Worm (Caenorhabditis elegans): Measurements from ENCODE around the gene emb-4.

emb-4 gene

ce11 chrV:18934539-18934938, 39.8 kb upstream of the emb-4 start:
- TF ChIP-seq hlh-30 (tag; optimal IDR thresholded peaks at IDR 0.05; ENCODE audit: insufficient read depth) (peak; percentile 40), nhr-28 (tag; optimal IDR thresholded peaks at IDR 0.05) (peak; percentile 99), mdl-1 (tag; optimal IDR thresholded peaks at IDR 0.05) (peak in 1 of 2 experiments; percentile 23), nhr-77 (tag; optimal IDR thresholded peaks at IDR 0.05) (peak; percentile 18), lin-1 (GFP tag; IDR thresholded peaks at IDR 0.05) (no peak)

ce11 chrV:18931279-18931678, 36.5 kb upstream of the emb-4 start, which contains the start of gene ptr-22:
Gene ptr-22 (minus strand): TSS chrV:18931379.
- TF ChIP-seq unc-62 (GFP tag; optimal IDR thresholded peaks at IDR 0.05 in 1 of 2) = no peak
- no peak for TF ChIP-seq unc-62 (tag; optimal IDR thresholded peaks at IDR 0.05)
- no peak for TF ChIP-seq gei-8 (GFP tag; optimal IDR thresholded peaks at IDR 0.05)
- no peak for TF ChIP-seq aly-2 (tag; optimal IDR thresholded peaks at IDR 0.05)
- TF ChIP-seq F49E8.2 (tag; optimal IDR thresholded peaks at IDR 0.05; ENCODE audit: borderline replicate concordance) = no peak
- no peak for TF ChIP-seq mdl-1 (tag; optimal IDR thresholded peaks at IDR 0.05)
- TF ChIP-seq daf-16 (GFP tag; optimal IDR thresholded peaks at IDR 0.05) = no peak
- TF ChIP-seq daf-16 (tag; optimal IDR thresholded peaks at IDR 0.05) = no peak
- no peak for TF ChIP-seq ceh-20 (GFP tag; IDR thresholded peaks at IDR 0.05)
- no peak for TF ChIP-seq nhr-25 (tag; optimal IDR thresholded peaks at IDR 0.05; ENCODE audit: borderline replicate concordance, insufficient read depth)
- no peak for TF ChIP-seq egl-27 (tag; optimal IDR thresholded peaks at IDR 0.05)
- no peak for TF ChIP-seq ztf-11 (tag; optimal IDR thresholded peaks at IDR 0.05)
- no peak for TF ChIP-seq mdt-29 (GFP tag; IDR thresholded peaks at IDR 0.05)
- no peak for TF ChIP-seq madf-9 (GFP tag; conservative IDR thresholded peaks at IDR 0.05)
- TF ChIP-seq nhr-237 (tag; optimal IDR thresholded peaks at IDR 0.05) = no peak
- no peak for TF ChIP-seq nhr-42 (GFP tag; IDR thresholded peaks at IDR 0.05)
- TF ChIP-seq daf-19 (GFP tag; conservative IDR thresholded peaks at IDR 0.05) = no peak
- TF ChIP-seq lin-39 (tag; optimal IDR thresholded peaks at IDR 0.05) = no peak
- no peak for TF ChIP-seq skn-1 (tag; optimal IDR thresholded peaks at IDR 0.05)
- no peak for TF ChIP-seq nhr-48 (tag; optimal IDR thresholded peaks at IDR 0.05)

ce11 chrV:18930748-18931147, 36.0 kb upstream of the emb-4 start:
- TF ChIP-seq madf-9 (GFP tag; conservative IDR thresholded peaks at IDR 0.05) (no peak), hlh-30 (tag; optimal IDR thresholded peaks at IDR 0.05; ENCODE audit: insufficient read depth) (peak; percentile 42), hif-1 (tag; optimal IDR thresholded peaks at IDR 0.05) (no peak), nhr-28 (tag; optimal IDR thresholded peaks at IDR 0.05) (peak; percentile 86), F44E2.7 (GFP tag; IDR thresholded peaks at IDR 0.05) (no peak), aha-1 (tag) (peak; percentile 62)

ce11 chrV:18917396-18917795, 22.6 kb upstream of the emb-4 start:
- TF ChIP-seq ceh-28 (tag; optimal IDR thresholded peaks at IDR 0.05) (peak; percentile 7), nhr-42 (GFP tag; IDR thresholded peaks at IDR 0.05) (no peak)

- TF ChIP-seq daf-8 (GFP tag; IDR thresholded peaks at IDR 0.05) (no peak), F49E8.2 (tag; optimal IDR thresholded peaks at IDR 0.05; ENCODE audit: borderline replicate concordance) (no peak), ctbp-1 (GFP tag; IDR thresholded peaks at IDR 0.05) (no peak), tra-1 (GFP tag; IDR thresholded peaks at IDR 0.05) (no peak), vab-7 (GFP tag; IDR thresholded peaks at IDR 0.05) (0 out of 2 replicates have a peak, but pooled peaks have one; percentile 33), nhr-10 (tag; optimal IDR thresholded peaks at IDR 0.05) (no peak), lim-7 (GFP tag; IDR thresholded peaks at IDR 0.05) (no peak), fkh-10 (GFP tag; optimal IDR thresholded peaks at IDR 0.05) (no peak), pqm-1 (tag; optimal IDR thresholded peaks at IDR 0.05) (no peak), dve-1 (tag; optimal IDR thresholded peaks at IDR 0.05; ENCODE audit: insufficient read depth) (no peak), spr-3 (GFP tag; optimal IDR thresholded peaks at IDR 0.05) (no peak), lin-15B (tag; optimal IDR thresholded peaks at IDR 0.05) (no peak), skn-1 (tag; optimal IDR thresholded peaks at IDR 0.05) (no peak), fos-1 (tag; optimal IDR thresholded peaks at IDR 0.05) (no peak), dmd-9 (GFP tag; IDR thresholded peaks at IDR 0.05) (0 out of 2 replicates have a peak, but pooled peaks have one; percentile 45), hmg-1.1 (GFP tag; IDR thresholded peaks at IDR 0.05) (no peak), aly-2 (tag; optimal IDR thresholded peaks at IDR 0.05) (no peak), ceh-28 (tag; optimal IDR thresholded peaks at IDR 0.05) (no peak), Y48G9A.11 (GFP tag; IDR thresholded peaks at IDR 0.05) (no peak), zfp-2 (tag; optimal IDR thresholded peaks at IDR 0.05) (no peak), mxl-3 (GFP tag; optimal IDR thresholded peaks at IDR 0.05) (no peak), jun-1 (tag; optimal IDR thresholded peaks at IDR 0.05) (no peak)
Measured at ce11 chrV:18913120-18913519, 18.3 kb upstream of the emb-4 start.
